Worm (Caenorhabditis elegans) whole organism, young adult: ENCODE results near the gene spp-19.

ENCODE experiments used
- C06A6.2 ChIP-seq: fragments of 200-800 bp; sonication (Bioruptor generic); conservative IDR thresholded peaks from 2 replicates; pipeline ENCODE4 v1.3.6; 2022; ENCODE audit warnings: missing genetic modification characterization, missing compliant biosample characterization
- D2030.7 ChIP-seq: fragments of 200-800 bp; sonication (Bioruptor generic); IDR thresholded peaks from 2 replicates; pipeline ENCODE4 v1.3.6; 2022; ENCODE audit warnings: missing genetic modification reagents, missing genetic modification characterization, missing compliant biosample characterization
- F23B12.7 ChIP-seq: sonication (generic microtip); optimal IDR thresholded peaks from 2 replicates; lab custom pipeline; 2017; ENCODE audit warnings: missing genetic modification characterization, mild to moderate bottlenecking, missing compliant biosample characterization, antibody characterized with exemption, moderate library complexity; ENCODE audit not compliant: insufficient read depth
- F33H1.4 ChIP-seq: fragments of 200-800 bp; sonication (Bioruptor generic); IDR thresholded peaks from 2 replicates; pipeline ENCODE4 v1.3.6; 2022; ENCODE audit warnings: missing genetic modification reagents, missing genetic modification characterization, missing compliant biosample characterization
- F57A8.1 ChIP-seq: fragments of 200-800 bp; sonication (Bioruptor generic); optimal IDR thresholded peaks from 2 replicates; lab custom pipeline; 2018; ENCODE audit warnings: mild to moderate bottlenecking, missing genetic modification characterization, moderate library complexity, missing compliant biosample characterization
- K11D2.4 ChIP-seq: fragments of 200-800 bp; sonication (Bioruptor generic); IDR thresholded peaks from 2 replicates; pipeline ENCODE4 v1.3.6; 2022; ENCODE audit warnings: missing genetic modification reagents, missing genetic modification characterization, missing compliant biosample characterization
- T07F8.4 ChIP-seq: sonication (generic microtip); optimal IDR thresholded peaks from 2 replicates; lab custom pipeline; 2016; ENCODE audit warnings: mild to moderate bottlenecking, missing genetic modification characterization, moderate library complexity, missing compliant biosample characterization
- Y53F4B.3 ChIP-seq: fragments of 200-800 bp; sonication (Bioruptor generic); IDR thresholded peaks from 2 replicates; pipeline ENCODE4 v1.3.6; 2022; ENCODE audit warnings: missing genetic modification reagents, missing genetic modification characterization, missing compliant biosample characterization
- Y56A3A.18 ChIP-seq: fragments of 200-800 bp; sonication (Bioruptor generic); IDR thresholded peaks from 2 replicates; pipeline ENCODE4 v1.3.6; 2022; ENCODE audit warnings: missing genetic modification reagents, missing genetic modification characterization, missing compliant biosample characterization
- Y67H2A.10 ChIP-seq: fragments of 200-800 bp; sonication (Bioruptor generic); conservative IDR thresholded peaks from 2 replicates; pipeline ENCODE4 v1.3.6; 2022; ENCODE audit warnings: missing genetic modification reagents, missing genetic modification characterization, missing compliant biosample characterization
- Y79H2A.3 ChIP-seq: fragments of 200-800 bp; sonication (Bioruptor generic); conservative IDR thresholded peaks from 2 replicates; pipeline ENCODE4 v1.3.6; 2022; ENCODE audit warnings: missing genetic modification reagents, missing genetic modification characterization, missing compliant biosample characterization
- aptf-2 ChIP-seq: fragments of 200-800 bp; sonication (Bioruptor generic); conservative IDR thresholded peaks from 2 replicates; pipeline ENCODE4 v1.3.6; 2022; ENCODE audit warnings: missing genetic modification reagents, missing genetic modification characterization, missing compliant biosample characterization
- attf-3 ChIP-seq: fragments of 200-800 bp; sonication (Bioruptor generic); conservative IDR thresholded peaks from 2 replicates; pipeline ENCODE4 v1.3.6; 2022; ENCODE audit warnings: missing genetic modification reagents, missing genetic modification characterization, missing compliant biosample characterization
- attf-6 ChIP-seq: fragments of 200-800 bp; sonication (Bioruptor generic); IDR thresholded peaks from 2 replicates; pipeline ENCODE4 v1.3.6; 2022; ENCODE audit warnings: missing genetic modification reagents, missing genetic modification characterization, missing compliant biosample characterization
- bed-1 ChIP-seq: fragments of 200-800 bp; sonication (Bioruptor generic); IDR thresholded peaks from 2 replicates; pipeline ENCODE4 v1.3.6; 2022; ENCODE audit warnings: missing genetic modification reagents, missing genetic modification characterization, missing compliant biosample characterization
- ceh-100 ChIP-seq: fragments of 200-800 bp; sonication (Bioruptor generic); IDR thresholded peaks from 2 replicates; pipeline ENCODE4 v1.3.6; 2022; ENCODE audit warnings: missing genetic modification reagents, missing genetic modification characterization, missing compliant biosample characterization
- ceh-91 ChIP-seq: fragments of 200-800 bp; sonication (Bioruptor generic); IDR thresholded peaks from 2 replicates; pipeline ENCODE4 v1.3.6; 2022; ENCODE audit warnings: missing genetic modification reagents, missing genetic modification characterization, missing compliant biosample characterization
- efl-1 ChIP-seq: fragments of 150-350 bp; optimal IDR thresholded peaks from 2 replicates; lab custom pipeline; 2014; ENCODE audit warnings: missing biosample characterization, missing genetic modification reagents, missing genetic modification characterization
- ekl-4 ChIP-seq: fragments of 200-800 bp; sonication (Bioruptor generic); IDR thresholded peaks from 2 replicates; pipeline ENCODE4 v1.3.6; 2022; ENCODE audit warnings: missing genetic modification reagents, missing genetic modification characterization, missing compliant biosample characterization
- ets-4 ChIP-seq: fragments of 200-800 bp; sonication (Bioruptor generic); optimal IDR thresholded peaks from 2 replicates; lab custom pipeline; 2018; ENCODE audit warnings: mild to moderate bottlenecking, missing genetic modification characterization, missing compliant biosample characterization
- him-1 ChIP-seq: sonication (generic microtip); optimal IDR thresholded peaks from 2 replicates; lab custom pipeline; 2016; ENCODE audit warnings: missing genotype, missing genetic modification reagents, missing genetic modification characterization, missing compliant biosample characterization
- hlh-12 ChIP-seq: sonication (generic microtip); optimal IDR thresholded peaks from 2 replicates; lab custom pipeline; 2016; ENCODE audit warnings: missing genetic modification characterization, missing compliant biosample characterization
- hlh-26 ChIP-seq: fragments of 200-800 bp; sonication (Bioruptor generic); conservative IDR thresholded peaks from 2 replicates; pipeline ENCODE4 v1.3.6; 2022; ENCODE audit warnings: missing genetic modification reagents, missing genetic modification characterization, missing compliant biosample characterization
- hmg-20 ChIP-seq: fragments of 200-800 bp; sonication (Bioruptor generic); IDR thresholded peaks from 2 replicates; pipeline ENCODE4 v1.3.6; 2022; ENCODE audit warnings: missing genetic modification reagents, missing genetic modification characterization, missing compliant biosample characterization
- hrde-1 ChIP-seq: sonication (generic microtip); optimal IDR thresholded peaks from 2 replicates; lab custom pipeline; 2016; ENCODE audit warnings: missing genetic modification characterization, mild to moderate bottlenecking, missing compliant biosample characterization, moderate library complexity, missing genotype, missing genetic modification reagents, borderline replicate concordance
- let-526 ChIP-seq: fragments of 200-800 bp; sonication (Bioruptor generic); IDR thresholded peaks from 2 replicates; pipeline ENCODE4 v1.3.6; 2022; ENCODE audit warnings: missing genetic modification reagents, missing genetic modification characterization, missing compliant biosample characterization
- lin-40 ChIP-seq: sonication (generic microtip); optimal IDR thresholded peaks from 2 replicates; lab custom pipeline; 2016; ENCODE audit warnings: missing genetic modification characterization, mild to moderate bottlenecking, missing compliant biosample characterization, missing genotype, missing genetic modification reagents
- lsl-1 ChIP-seq: fragments of 200-800 bp; sonication (Bioruptor generic); optimal IDR thresholded peaks from 2 replicates; lab custom pipeline; 2018; ENCODE audit warnings: mild to moderate bottlenecking, missing genetic modification characterization, moderate library complexity, missing compliant biosample characterization
- madf-10 ChIP-seq: sonication (generic microtip); optimal IDR thresholded peaks from 2 replicates; lab custom pipeline; 2016; ENCODE audit warnings: mild to moderate bottlenecking, missing genetic modification characterization, missing compliant biosample characterization
- madf-8 ChIP-seq: fragments of 200-800 bp; sonication (Bioruptor generic); conservative IDR thresholded peaks from 2 replicates; pipeline ENCODE4 v1.3.6; 2022; ENCODE audit warnings: missing genetic modification reagents, missing genetic modification characterization, missing compliant biosample characterization
- mel-28 ChIP-seq: sonication (generic microtip); optimal IDR thresholded peaks from 2 replicates; lab custom pipeline; 2016; ENCODE audit warnings: borderline replicate concordance, mild to moderate bottlenecking, missing genetic modification characterization, missing compliant biosample characterization
- nfya-1 ChIP-seq: sonication (generic microtip); optimal IDR thresholded peaks from 2 replicates; lab custom pipeline; 2017; ENCODE audit warnings: antibody characterized with exemption, missing compliant biosample characterization, missing genetic modification characterization, borderline replicate concordance; ENCODE audit not compliant: insufficient read depth
- nfyb-1 ChIP-seq: fragments of 200-800 bp; sonication (Bioruptor generic); IDR thresholded peaks from 2 replicates; pipeline ENCODE4 v1.3.6; 2022; ENCODE audit warnings: missing genetic modification reagents, missing genetic modification characterization, missing compliant biosample characterization
- nhr-120 ChIP-seq: fragments of 200-800 bp; sonication (Bioruptor generic); IDR thresholded peaks from 2 replicates; pipeline ENCODE4 v1.3.6; 2022; ENCODE audit warnings: missing genetic modification characterization, missing compliant biosample characterization
- nhr-90 ChIP-seq: sonication (generic microtip); optimal IDR thresholded peaks from 2 replicates; lab custom pipeline; 2016; ENCODE audit warnings: missing genotype, mild to moderate bottlenecking, missing genetic modification characterization, missing compliant biosample characterization
- pha-4 ChIP-seq: fragments of 150-350 bp; sonication (generic microtip); optimal IDR thresholded peaks from 2 replicates; lab custom pipeline; 2014; ENCODE audit warnings: missing biosample characterization, missing genetic modification reagents, missing genetic modification characterization
- snpc-3.4 ChIP-seq: sonication (generic microtip); optimal IDR thresholded peaks from 2 replicates; lab custom pipeline; 2017; ENCODE audit warnings: missing genetic modification characterization, mild to moderate bottlenecking, missing compliant biosample characterization, antibody characterized with exemption, moderate library complexity, missing genotype, missing genetic modification reagents
- somi-1 ChIP-seq: fragments of 200-800 bp; sonication (Bioruptor generic); optimal IDR thresholded peaks from 2 replicates; lab custom pipeline; 2018; ENCODE audit warnings: mild to moderate bottlenecking, missing genetic modification characterization, missing compliant biosample characterization
- sptf-2 ChIP-seq: fragments of 200-800 bp; sonication (Bioruptor generic); optimal IDR thresholded peaks from 2 replicates; lab custom pipeline; 2018; ENCODE audit warnings: mild to moderate bottlenecking, missing genetic modification characterization, missing compliant biosample characterization
- tlf-1 ChIP-seq: fragments of 200-800 bp; sonication (Bioruptor generic); optimal IDR thresholded peaks from 2 replicates; lab custom pipeline; 2018; ENCODE audit warnings: mild to moderate bottlenecking, missing genetic modification characterization, missing compliant biosample characterization
- zfh-2 ChIP-seq: fragments of 200-800 bp; sonication (Bioruptor generic); conservative IDR thresholded peaks from 2 replicates; pipeline ENCODE4 v1.3.6; 2022; ENCODE audit warnings: missing genetic modification reagents, missing genetic modification characterization, missing compliant biosample characterization
- zim-3 ChIP-seq: sonication (generic microtip); optimal IDR thresholded peaks from 2 replicates; lab custom pipeline; 2017; ENCODE audit warnings: mild to moderate bottlenecking, missing genetic modification characterization, moderate library complexity, missing compliant biosample characterization
- ztf-26 ChIP-seq: sonication (generic microtip); optimal IDR thresholded peaks from 2 replicates; lab custom pipeline; 2017; ENCODE audit warnings: missing genetic modification characterization, missing compliant biosample characterization
- ztf-6 ChIP-seq: fragments of 200-800 bp; sonication (Bioruptor generic); IDR thresholded peaks from 2 replicates; pipeline ENCODE4 v1.3.6; 2022; ENCODE audit warnings: missing genetic modification reagents, missing genetic modification characterization, missing compliant biosample characterization

The spp-19 gene

ce11 chrV:6517305-6518224 is 43.9 kb downstream of the spp-19 start (continued):
- TF ChIP-seq hmg-20: no peak
- no peak for TF ChIP-seq zfh-2 (GFP tag; lab: Robert Waterston, UW)
- TF ChIP-seq F33H1.4 (GFP tag; lab: Robert Waterston, UW): peak; percentile 75
- no peak for TF ChIP-seq nfya-1
- no peak for TF ChIP-seq F23B12.7 (tag; lab: Kevin White, UChicago)
- TF ChIP-seq K11D2.4: peak; percentile 35; the same call in 1 of the 2 replicates
- no peak for TF ChIP-seq madf-10 (tag; lab: Kevin White, UChicago)
- no peak for TF ChIP-seq F57A8.1
- no peak for TF ChIP-seq attf-6 (GFP tag; lab: Robert Waterston, UW)
- no peak for TF ChIP-seq Y67H2A.10 (GFP tag; lab: Robert Waterston, UW)
- peak; percentile 42 for TF ChIP-seq pha-4 (tag; lab: Kevin White, UChicago)
- no peak for TF ChIP-seq mel-28
- peak; percentile 29 for TF ChIP-seq lin-40 (tag; lab: Kevin White, UChicago)
- TF ChIP-seq T07F8.4: no peak
- TF ChIP-seq ceh-91 (GFP tag; lab: Robert Waterston, UW): 0 out of 2 replicates have a peak, but pooled peaks have one; percentile 15
- no peak for TF ChIP-seq ekl-4 (GFP tag; lab: Robert Waterston, UW)
- TF ChIP-seq madf-8 (GFP tag; lab: Robert Waterston, UW): peak; percentile 46
- peak; percentile 63 for TF ChIP-seq efl-1 (GFP tag; lab: Kevin White, UChicago)
- TF ChIP-seq him-1 (tag; lab: Kevin White, UChicago): peak; percentile 36
- TF ChIP-seq attf-3 (GFP tag; lab: Robert Waterston, UW): no peak
- no peak for TF ChIP-seq zim-3 (tag; lab: Kevin White, UChicago)
- TF ChIP-seq nhr-120: no peak
- no peak for TF ChIP-seq C06A6.2 (GFP tag; lab: Robert Waterston, UW)
- TF ChIP-seq ztf-26 (tag; lab: Kevin White, UChicago): peak; percentile 1
- no peak for TF ChIP-seq hlh-26 (GFP tag; lab: Robert Waterston, UW)
- no peak for TF ChIP-seq nhr-90 (tag; lab: Kevin White, UChicago)
- no peak for TF ChIP-seq tlf-1 (GFP tag; lab: Kevin White, UChicago)
- no peak for TF ChIP-seq ets-4 (GFP tag; lab: Kevin White, UChicago)
- TF ChIP-seq Y53F4B.3 (GFP tag; lab: Robert Waterston, UW): no peak
- TF ChIP-seq lsl-1 (GFP tag; lab: Kevin White, UChicago): peak; percentile 76
- 0 out of 2 replicates have a peak, but pooled peaks have one; percentile 23 for TF ChIP-seq D2030.7 (GFP tag; lab: Robert Waterston, UW)
- TF ChIP-seq ztf-6 (GFP tag; lab: Robert Waterston, UW): no peak
- peak; percentile 3 for TF ChIP-seq somi-1 (GFP tag; lab: Kevin White, UChicago)
- no peak for TF ChIP-seq Y56A3A.18 (GFP tag; lab: Robert Waterston, UW)
- TF ChIP-seq sptf-2 (GFP tag; lab: Kevin White, UChicago): no peak

ce11 chrV:6516491-6517304 is 44.8 kb downstream of the spp-19 start, which contains the start of gene mdh-1:
TSS of gene mdh-1 (minus strand) at chrV:6516526.
- no peak for TF ChIP-seq Y79H2A.3 (GFP tag; lab: Robert Waterston, UW)
- TF ChIP-seq hrde-1 (tag; lab: Kevin White, UChicago): no peak
- no peak for TF ChIP-seq hlh-12 (tag; lab: Kevin White, UChicago)
- no peak for TF ChIP-seq ceh-100 (GFP tag; lab: Robert Waterston, UW)
- no peak for TF ChIP-seq zim-3 (tag; lab: Kevin White, UChicago)
- no peak for TF ChIP-seq lsl-1 (GFP tag; lab: Kevin White, UChicago)
- TF ChIP-seq bed-1 (GFP tag; lab: Robert Waterston, UW): no peak
- TF ChIP-seq K11D2.4: no peak
- no peak for TF ChIP-seq hlh-26 (GFP tag; lab: Robert Waterston, UW)
- TF ChIP-seq aptf-2: no peak
- TF ChIP-seq nfyb-1 (GFP tag; lab: Robert Waterston, UW): peak; percentile 40; the same call in 1 of the 2 replicates
- TF ChIP-seq let-526 (GFP tag; lab: Robert Waterston, UW): peak; percentile 49; the same call in 1 of the 2 replicates
- TF ChIP-seq snpc-3.4 (tag; lab: Kevin White, UChicago): no peak
- TF ChIP-seq C06A6.2 (GFP tag; lab: Robert Waterston, UW): no peak
